Worm (Caenorhabditis elegans) whole organism, young adult: ENCODE data around the gene dcaf-1.
"Not testable (repeated sequence)": the region's sequence is repeated elsewhere in the genome, so short reads cannot be mapped to it uniquely, and the experiment has no call there.

Source experiments
- C06A6.2 ChIP-seq: fragments of 200-800 bp; sonication (Bioruptor generic); conservative IDR thresholded peaks from 2 replicates; pipeline ENCODE4 v1.3.6; 2022; ENCODE audit warnings: missing genetic modification characterization, missing compliant biosample characterization
- D2030.7 ChIP-seq: fragments of 200-800 bp; sonication (Bioruptor generic); IDR thresholded peaks from 2 replicates; pipeline ENCODE4 v1.3.6; 2022; ENCODE audit warnings: missing genetic modification reagents, missing genetic modification characterization, missing compliant biosample characterization
- F37B4.10 ChIP-seq: fragments of 200-800 bp; sonication (Bioruptor generic); IDR thresholded peaks from 2 replicates; pipeline ENCODE4 v1.3.6; 2022; ENCODE audit warnings: missing genetic modification characterization, missing compliant biosample characterization
- F49E8.2 ChIP-seq: sonication (generic microtip); optimal IDR thresholded peaks from 3 replicates; lab custom pipeline; 2017; ENCODE audit warnings: missing genetic modification characterization, mild to moderate bottlenecking, missing compliant biosample characterization, antibody characterized with exemption, moderate library complexity; ENCODE audit not compliant: insufficient read depth
- K11D2.4 ChIP-seq: fragments of 200-800 bp; sonication (Bioruptor generic); IDR thresholded peaks from 2 replicates; pipeline ENCODE4 v1.3.6; 2022; ENCODE audit warnings: missing genetic modification reagents, missing genetic modification characterization, missing compliant biosample characterization
- aptf-2 ChIP-seq: fragments of 200-800 bp; sonication (Bioruptor generic); conservative IDR thresholded peaks from 2 replicates; pipeline ENCODE4 v1.3.6; 2022; ENCODE audit warnings: missing genetic modification reagents, missing genetic modification characterization, missing compliant biosample characterization
- attf-3 ChIP-seq: fragments of 200-800 bp; sonication (Bioruptor generic); conservative IDR thresholded peaks from 2 replicates; pipeline ENCODE4 v1.3.6; 2022; ENCODE audit warnings: missing genetic modification reagents, missing genetic modification characterization, missing compliant biosample characterization
- bed-2 ChIP-seq: fragments of 200-800 bp; sonication (Bioruptor generic); IDR thresholded peaks from 2 replicates; pipeline ENCODE4 v1.3.6; 2022; ENCODE audit warnings: missing genetic modification reagents, missing genetic modification characterization, missing compliant biosample characterization
- cebp-1 ChIP-seq, 2 experiments: fragments of 200-800 bp in 1 of 2; sonication (Bioruptor generic) in 1 of 2; sonication (generic microtip) in 1 of 2; IDR thresholded peaks in 1 of 2; optimal IDR thresholded peaks in 1 of 2; 2 replicates each; pipeline versions ENCODE4 v1.3.6 to Lab custom; 2017 to 2022; ENCODE audit warnings: missing compliant biosample characterization in 2 of 2, missing genetic modification characterization in 2 of 2, mild to moderate bottlenecking in 1 of 2, missing genetic modification reagents in 1 of 2, moderate library complexity in 1 of 2
- ceh-27 ChIP-seq: fragments of 200-800 bp; sonication (Bioruptor generic); optimal IDR thresholded peaks from 2 replicates; lab custom pipeline; 2018; ENCODE audit warnings: mild to moderate bottlenecking, missing genetic modification characterization, moderate library complexity, missing compliant biosample characterization
- ceh-40 ChIP-seq: fragments of 200-800 bp; sonication (Bioruptor generic); IDR thresholded peaks from 2 replicates; pipeline ENCODE4 v1.3.6; 2022; ENCODE audit warnings: missing genetic modification characterization, missing compliant biosample characterization
- ceh-58 ChIP-seq: fragments of 200-800 bp; sonication (Bioruptor generic); IDR thresholded peaks from 2 replicates; pipeline ENCODE4 v1.3.6; 2022; ENCODE audit warnings: missing genetic modification characterization, missing compliant biosample characterization
- ceh-79 ChIP-seq: sonication (generic microtip); optimal IDR thresholded peaks from 2 replicates; lab custom pipeline; 2017; ENCODE audit warnings: mild to moderate bottlenecking, missing genetic modification characterization, missing compliant biosample characterization
- efl-1 ChIP-seq: fragments of 150-350 bp; optimal IDR thresholded peaks from 2 replicates; lab custom pipeline; 2014; ENCODE audit warnings: missing biosample characterization, missing genetic modification reagents, missing genetic modification characterization
- hrde-1 ChIP-seq: sonication (generic microtip); optimal IDR thresholded peaks from 2 replicates; lab custom pipeline; 2016; ENCODE audit warnings: missing genetic modification characterization, mild to moderate bottlenecking, missing compliant biosample characterization, moderate library complexity, missing genotype, missing genetic modification reagents, borderline replicate concordance
- hsf-1 ChIP-seq: fragments of 200-800 bp; sonication (Bioruptor generic); IDR thresholded peaks from 2 replicates; pipeline ENCODE4 v1.3.6; 2022; ENCODE audit warnings: missing genetic modification reagents, missing genetic modification characterization, missing compliant biosample characterization
- lag-1 ChIP-seq: fragments of 200-800 bp; sonication (Bioruptor generic); IDR thresholded peaks from 2 replicates; pipeline ENCODE4 v1.3.6; 2022; ENCODE audit warnings: missing genetic modification reagents, missing genetic modification characterization, missing compliant biosample characterization
- lin-40 ChIP-seq: sonication (generic microtip); optimal IDR thresholded peaks from 2 replicates; lab custom pipeline; 2016; ENCODE audit warnings: missing genetic modification characterization, mild to moderate bottlenecking, missing compliant biosample characterization, missing genotype, missing genetic modification reagents
- madf-10 ChIP-seq: sonication (generic microtip); optimal IDR thresholded peaks from 2 replicates; lab custom pipeline; 2016; ENCODE audit warnings: mild to moderate bottlenecking, missing genetic modification characterization, missing compliant biosample characterization
- madf-6 ChIP-seq: fragments of 200-800 bp; sonication (Bioruptor generic); IDR thresholded peaks from 2 replicates; pipeline ENCODE4 v1.3.6; 2022; ENCODE audit warnings: missing genetic modification reagents, missing genetic modification characterization, missing compliant biosample characterization
- madf-8 ChIP-seq: fragments of 200-800 bp; sonication (Bioruptor generic); conservative IDR thresholded peaks from 2 replicates; pipeline ENCODE4 v1.3.6; 2022; ENCODE audit warnings: missing genetic modification reagents, missing genetic modification characterization, missing compliant biosample characterization
- nfya-2 ChIP-seq: fragments of 200-800 bp; sonication (Bioruptor generic); IDR thresholded peaks from 2 replicates; pipeline ENCODE4 v1.3.6; 2022; ENCODE audit warnings: missing genetic modification reagents, missing genetic modification characterization, missing compliant biosample characterization
- nhr-120 ChIP-seq: fragments of 200-800 bp; sonication (Bioruptor generic); IDR thresholded peaks from 2 replicates; pipeline ENCODE4 v1.3.6; 2022; ENCODE audit warnings: missing genetic modification characterization, missing compliant biosample characterization
- nhr-80 ChIP-seq: sonication (generic microtip); optimal IDR thresholded peaks from 2 replicates; lab custom pipeline; 2016; ENCODE audit warnings: missing genetic modification characterization, missing compliant biosample characterization
- nhr-90 ChIP-seq: sonication (generic microtip); optimal IDR thresholded peaks from 2 replicates; lab custom pipeline; 2016; ENCODE audit warnings: missing genotype, mild to moderate bottlenecking, missing genetic modification characterization, missing compliant biosample characterization
- sdz-38 ChIP-seq: sonication (generic microtip); optimal IDR thresholded peaks from 2 replicates; lab custom pipeline; 2016; ENCODE audit warnings: missing genotype, missing genetic modification characterization, missing compliant biosample characterization
- snpc-4 ChIP-seq, 5 experiments: fragments of 150-350 bp in 1 of 5; sonication (generic microtip) in 4 of 5; optimal IDR thresholded peaks; 2 replicates each; lab custom pipeline; 2014 to 2018; ENCODE audit warnings: missing genetic modification characterization in 5 of 5, missing biosample characterization in 3 of 5, antibody characterized with exemption in 2 of 5, mild to moderate bottlenecking in 2 of 5, missing compliant biosample characterization in 2 of 5, missing genotype in 2 of 5, moderate library complexity in 2 of 5, missing genetic modification reagents in 1 of 5
- xnd-1 ChIP-seq: sonication (generic microtip); optimal IDR thresholded peaks from 2 replicates; lab custom pipeline; 2016; ENCODE audit warnings: missing genotype, missing genetic modification reagents, missing genetic modification characterization, missing compliant biosample characterization
- ztf-18 ChIP-seq: sonication (generic microtip); optimal IDR thresholded peaks from 2 replicates; lab custom pipeline; 2016; ENCODE audit warnings: missing genotype, mild to moderate bottlenecking, missing genetic modification characterization, missing compliant biosample characterization
- ztf-6 ChIP-seq: fragments of 200-800 bp; sonication (Bioruptor generic); IDR thresholded peaks from 2 replicates; pipeline ENCODE4 v1.3.6; 2022; ENCODE audit warnings: missing genetic modification reagents, missing genetic modification characterization, missing compliant biosample characterization

Gene dcaf-1

DNA sequence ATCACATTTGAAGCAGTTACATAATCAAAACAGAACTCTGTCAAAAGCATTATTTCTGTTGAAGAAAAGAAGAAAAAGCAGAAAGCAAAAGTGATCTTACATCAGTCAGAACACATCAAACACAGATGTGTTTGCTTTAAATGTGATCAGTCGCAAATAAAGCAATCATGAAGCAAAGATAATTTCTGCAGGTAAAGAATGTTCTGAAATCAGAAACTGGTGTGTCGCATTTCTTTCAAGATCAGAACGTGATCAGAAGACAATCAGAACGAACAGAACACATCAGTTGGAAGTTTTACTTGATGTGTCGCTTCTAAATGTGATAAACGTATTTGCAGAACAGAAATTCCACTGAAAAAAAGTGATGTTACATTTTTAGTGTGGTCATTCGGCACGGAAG lies 7.5 kb downstream of the dcaf-1 start:
- TF ChIP-seq ceh-58 (GFP tag; lab: Robert Waterston, UW), result no peak
- peak; percentile 62 for TF ChIP-seq nhr-80 (tag; lab: Kevin White, UChicago)
- no peak for TF ChIP-seq efl-1
- no peak for TF ChIP-seq nhr-120 (GFP tag; lab: Robert Waterston, UW)
- TF ChIP-seq ztf-6 (GFP tag; lab: Robert Waterston, UW), result no peak

DNA sequence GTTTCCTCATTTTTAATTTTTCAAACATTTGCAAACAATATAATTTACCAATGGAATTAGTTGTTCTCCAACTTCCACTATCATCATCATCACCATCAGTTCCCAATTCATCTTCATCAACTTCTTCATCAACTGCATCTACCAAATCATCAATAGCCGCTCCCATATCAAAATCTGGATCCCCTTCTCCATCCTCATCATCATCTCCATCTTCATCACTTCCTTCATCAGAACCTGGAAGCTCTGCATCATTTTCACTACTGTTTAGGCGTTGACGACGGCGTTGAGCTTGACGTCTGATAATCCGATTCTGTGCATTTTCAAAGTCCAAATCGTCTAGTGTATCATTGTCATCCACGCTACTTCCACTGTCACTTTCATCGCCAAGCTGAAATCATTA lies 8.7 kb downstream of the dcaf-1 start:
- TF ChIP-seq madf-10 (tag; lab: Kevin White, UChicago) (no peak), bed-2 (GFP tag; lab: Robert Waterston, UW) (no peak), snpc-4 (GFP tag; optimal IDR thresholded peaks at IDR 0.05; lab: Kevin White, UChicago) (no peak), snpc-4 (tag; optimal IDR thresholded peaks at IDR 0.05; lab: Kevin White, UChicago) (no peak), attf-3 (no peak), lag-1 (GFP tag; lab: Robert Waterston, UW) (no peak), ceh-79 (no peak), hsf-1 (GFP tag; lab: Robert Waterston, UW) (no peak), ceh-40 (GFP tag; lab: Robert Waterston, UW) (no peak), F37B4.10 (GFP tag; lab: Robert Waterston, UW) (no peak), aptf-2 (GFP tag; lab: Robert Waterston, UW) (no peak)
- TF ChIP-seq, all 124 proteins: peak for 0

ce11 chrIV:9696513-9696912 lies 10.0 kb downstream of the dcaf-1 start:
- TF ChIP-seq nhr-90 (no peak), madf-6 (GFP tag; lab: Robert Waterston, UW) (peak; percentile 32; the same call in 1 of the 2 replicates), hrde-1 (peak; percentile 42), ztf-18 (tag; lab: Kevin White, UChicago) (no peak)

- no peak for TF ChIP-seq nfya-2 (GFP tag; lab: Robert Waterston, UW)
- no peak for TF ChIP-seq sdz-38
- TF ChIP-seq F49E8.2 (tag; lab: Kevin White, UChicago), result no peak
- TF ChIP-seq cebp-1 (GFP tag; IDR thresholded peaks at IDR 0.05; lab: Robert Waterston, UW), result no peak
- no peak for TF ChIP-seq cebp-1 (tag; optimal IDR thresholded peaks at IDR 0.05; lab: Kevin White, UChicago)
- TF ChIP-seq efl-1, result no peak
- TF ChIP-seq K11D2.4 (GFP tag; lab: Robert Waterston, UW), result no peak
- TF ChIP-seq C06A6.2 (GFP tag; lab: Robert Waterston, UW), result no peak
- no peak for TF ChIP-seq ceh-79
- TF ChIP-seq xnd-1 (tag; lab: Kevin White, UChicago), result no peak
Observed at ce11 chrIV:9692874-9693273, 13.6 kb downstream of the dcaf-1 start, which contains the start of gene twk-9. twk-9 (plus strand) TSS chrIV:9693174.

- TF ChIP-seq madf-8 (no peak), sdz-38 (no peak), xnd-1 (tag; lab: Kevin White, UChicago) (no peak), bed-2 (GFP tag; lab: Robert Waterston, UW) (no peak)
Observed at ce11 chrIV:9690644-9691043, 15.9 kb downstream of the dcaf-1 start, which contains the start of gene sdz-36. sdz-36 (plus strand) TSS chrIV:9690944.

DNA sequence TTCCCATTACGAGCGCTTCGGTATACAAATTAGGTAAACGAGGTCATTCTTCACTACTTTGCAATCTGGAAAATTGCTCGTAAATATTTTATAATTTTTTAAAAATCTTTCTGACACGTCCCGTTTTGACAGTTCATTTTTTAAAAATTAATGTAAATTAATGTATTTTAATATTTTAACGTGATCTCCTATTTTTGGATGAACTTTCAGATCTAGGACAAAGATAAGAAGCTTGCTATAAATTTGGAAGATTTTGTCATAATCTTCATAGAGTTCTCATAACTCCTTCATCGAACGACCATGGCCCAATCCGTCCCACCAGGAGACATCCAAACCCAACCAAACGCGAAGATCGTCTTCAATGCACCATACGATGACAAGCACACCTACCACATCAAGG lies 17.8 kb downstream of the dcaf-1 start, which contains the start of gene msp-76:
Gene msp-76 (plus strand): TSS at position 301 of the 400 bp plus-strand sequence.
- not testable (repeated sequence) for TF ChIP-seq lin-40 (tag; lab: Kevin White, UChicago); ceh-27 (GFP tag; lab: Kevin White, UChicago); D2030.7 (GFP tag; lab: Robert Waterston, UW)
